Worm (Caenorhabditis elegans) whole organism, L2 larva: ENCODE results near the gene srxa-7.

Source experiments
- C34F6.9 ChIP-seq: fragments of 150-350 bp; optimal IDR thresholded peaks from 2 replicates; lab custom pipeline; 2014; ENCODE audit warnings: missing biosample characterization, missing genetic modification characterization
- F13H6.1 ChIP-seq: sonication (generic microtip); optimal IDR thresholded peaks from 2 replicates; lab custom pipeline; 2016; ENCODE audit warnings: missing genetic modification characterization, missing compliant biosample characterization
- blmp-1 ChIP-seq: sonication (generic microtip); optimal IDR thresholded peaks from 2 replicates; lab custom pipeline; 2017; ENCODE audit warnings: missing genetic modification characterization, mild to moderate bottlenecking, missing compliant biosample characterization, antibody characterized with exemption, moderate library complexity; ENCODE audit not compliant: insufficient read depth
- crh-2 ChIP-seq: sonication (generic microtip); optimal IDR thresholded peaks from 2 replicates; lab custom pipeline; 2017; ENCODE audit warnings: missing biosample characterization, missing genetic modification characterization
- elt-1 ChIP-seq: fragments of 150-350 bp; optimal IDR thresholded peaks from 2 replicates; lab custom pipeline; 2014; ENCODE audit warnings: missing biosample characterization, missing genetic modification characterization
- fos-1 ChIP-seq: fragments of 150-350 bp; optimal IDR thresholded peaks from 2 replicates; lab custom pipeline; 2014; ENCODE audit warnings: missing biosample characterization, missing genetic modification characterization
- lin-11 ChIP-seq: fragments of 150-350 bp; sonication (generic microtip); optimal IDR thresholded peaks from 2 replicates; lab custom pipeline; 2014; ENCODE audit warnings: missing biosample characterization, missing genetic modification characterization, inconsistent platforms, mixed read lengths
- lin-39 ChIP-seq: fragments of 150-350 bp; optimal IDR thresholded peaks from 2 replicates; lab custom pipeline; 2014; ENCODE audit warnings: missing biosample characterization, missing genetic modification reagents, missing genetic modification characterization
- mdl-1 ChIP-seq, 2 experiments: fragments of 150-350 bp in 1 of 2; sonication (generic microtip) in 1 of 2; optimal IDR thresholded peaks; 2 replicates each; lab custom pipeline; 2017; ENCODE audit warnings: missing biosample characterization in 2 of 2, missing genetic modification characterization in 2 of 2
- nhr-11 ChIP-seq: fragments of 150-350 bp; optimal IDR thresholded peaks from 2 replicates; lab custom pipeline; 2014; ENCODE audit warnings: missing biosample characterization, missing genetic modification characterization
- nhr-25 ChIP-seq: fragments of 150-350 bp; sonication (generic microtip); optimal IDR thresholded peaks from 3 replicates; lab custom pipeline; 2014; ENCODE audit warnings: missing biosample characterization, missing genetic modification characterization
- peb-1 ChIP-seq: fragments of 150-350 bp; optimal IDR thresholded peaks from 2 replicates; lab custom pipeline; 2014; ENCODE audit warnings: missing biosample characterization, missing genetic modification characterization
- unc-39 ChIP-seq: fragments of 150-350 bp; optimal IDR thresholded peaks from 2 replicates; lab custom pipeline; 2014; ENCODE audit warnings: missing biosample characterization, missing genetic modification characterization
- unc-55 ChIP-seq: fragments of 150-350 bp; sonication (generic microtip); optimal IDR thresholded peaks from 3 replicates; lab custom pipeline; 2014; ENCODE audit warnings: missing biosample characterization, missing genetic modification reagents, missing genetic modification characterization
- ztf-4 ChIP-seq: fragments of 150-350 bp; optimal IDR thresholded peaks from 2 replicates; lab custom pipeline; 2014; ENCODE audit warnings: missing biosample characterization, missing genetic modification characterization

The srxa-7 gene

DNA sequence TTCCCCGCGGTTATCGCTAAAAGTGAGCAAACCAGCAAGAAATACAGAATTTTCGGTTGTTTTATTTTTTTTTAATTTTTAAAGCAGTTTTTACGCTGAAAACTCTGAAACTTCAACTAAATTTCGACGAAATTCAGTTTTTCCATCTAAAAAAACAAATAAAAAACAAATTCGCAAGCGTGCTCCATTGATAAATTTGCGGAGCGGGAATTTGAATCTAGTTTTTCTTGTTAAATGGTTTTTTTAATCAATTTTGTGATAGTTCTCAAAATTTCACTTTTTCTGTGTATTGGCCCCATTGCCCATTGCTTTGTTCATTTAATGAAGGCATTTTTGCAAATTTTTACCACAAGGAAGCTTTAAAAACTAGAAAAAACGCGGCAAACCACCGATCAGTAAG is 49.4 kb downstream of the srxa-7 start:
- no peak for TF ChIP-seq unc-55 (GFP tag; lab: Kevin White, UChicago)
- TF ChIP-seq peb-1, result no peak
- no peak for TF ChIP-seq C34F6.9 (tag; lab: Kevin White, UChicago)
- TF ChIP-seq lin-11, result no peak
- TF ChIP-seq F13H6.1, result no peak
- no peak for TF ChIP-seq unc-39
- TF ChIP-seq nhr-25, result no peak
- TF ChIP-seq ztf-4 (tag; lab: Kevin White, UChicago), result no peak
- no peak for TF ChIP-seq elt-1
- no peak for TF ChIP-seq lin-39 (tag; lab: Kevin White, UChicago)

DNA sequence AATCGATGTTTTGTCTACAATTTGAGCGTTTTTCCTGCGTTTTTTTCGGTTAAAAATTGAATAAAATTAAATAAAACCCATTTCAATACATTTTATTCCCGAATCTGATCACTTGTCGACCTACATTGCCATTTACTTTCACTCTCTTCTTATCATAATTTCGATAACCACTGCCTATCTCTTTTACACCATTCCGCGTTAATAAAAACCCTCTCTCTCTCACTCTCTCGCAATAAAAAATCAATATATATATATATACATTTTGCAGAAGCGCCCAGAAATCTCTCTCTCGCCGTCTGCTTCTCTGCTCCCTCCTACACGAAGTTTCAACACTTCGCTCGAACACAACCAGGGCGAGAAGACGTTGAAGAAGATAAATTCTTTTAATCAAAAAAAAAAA is 49.9 kb downstream of the srxa-7 start, which contains the start of gene pptr-1:
pptr-1 (plus strand) TSS at position 269 of the 400 bp plus-strand sequence.
- peak; percentile 70 for TF ChIP-seq fos-1 (tag; lab: Kevin White, UChicago)
- peak; percentile 12 for TF ChIP-seq crh-2 (tag; lab: Kevin White, UChicago)
- TF ChIP-seq mdl-1 (tag; optimal IDR thresholded peaks at IDR 0.05; lab: Kevin White, UChicago), result no peak
- TF ChIP-seq nhr-11, result no peak
- TF ChIP-seq blmp-1, result peak; percentile 86
